Worm (Caenorhabditis elegans) whole organism, late embryonic: ENCODE results near the gene tag-120.

Experiments used
- C08G9.2 ChIP-seq: sonication (generic microtip); optimal IDR thresholded peaks from 2 replicates; lab custom pipeline; 2016; ENCODE audit warnings: mild to moderate bottlenecking, missing genetic modification characterization, moderate library complexity, missing compliant biosample characterization
- C38D4.7 ChIP-seq: fragments of 200-800 bp; sonication (Bioruptor generic); optimal IDR thresholded peaks from 2 replicates; lab custom pipeline; 2018; ENCODE audit warnings: mild to moderate bottlenecking, missing genetic modification characterization, moderate library complexity, missing compliant biosample characterization
- F13H6.1 ChIP-seq: sonication (generic microtip); optimal IDR thresholded peaks from 2 replicates; lab custom pipeline; 2016; ENCODE audit warnings: missing genetic modification characterization, missing compliant biosample characterization
- K09A11.1 ChIP-seq: sonication (generic microtip); optimal IDR thresholded peaks from 2 replicates; lab custom pipeline; 2017; ENCODE audit warnings: antibody characterized with exemption, mild to moderate bottlenecking, missing genetic modification characterization, missing compliant biosample characterization; ENCODE audit not compliant: insufficient read depth
- Y22D7AL.16 ChIP-seq: sonication (generic microtip); optimal IDR thresholded peaks from 2 replicates; lab custom pipeline; 2016; ENCODE audit warnings: missing genetic modification characterization, missing compliant biosample characterization
- ahr-1 ChIP-seq: sonication (generic microtip); optimal IDR thresholded peaks from 2 replicates; lab custom pipeline; 2016; ENCODE audit warnings: missing genetic modification characterization, missing compliant biosample characterization
- ceh-14 ChIP-seq: sonication (generic microtip); optimal IDR thresholded peaks from 2 replicates; lab custom pipeline; 2016; ENCODE audit warnings: missing genotype, missing genetic modification characterization, missing compliant biosample characterization
- ceh-19 ChIP-seq: fragments of 200-800 bp; sonication (Bioruptor generic); optimal IDR thresholded peaks from 2 replicates; lab custom pipeline; 2018; ENCODE audit warnings: mild to moderate bottlenecking, missing genetic modification characterization, missing compliant biosample characterization
- ceh-24 ChIP-seq: sonication (generic microtip); optimal IDR thresholded peaks from 2 replicates; lab custom pipeline; 2016; ENCODE audit warnings: mild to moderate bottlenecking, missing genetic modification characterization, missing compliant biosample characterization
- ceh-30 ChIP-seq: fragments of 150-350 bp; optimal IDR thresholded peaks from 2 replicates; lab custom pipeline; 2014; ENCODE audit warnings: missing biosample characterization, missing genetic modification characterization
- ceh-31 ChIP-seq: sonication (generic microtip); optimal IDR thresholded peaks from 2 replicates; lab custom pipeline; 2016; ENCODE audit warnings: missing genetic modification characterization, missing compliant biosample characterization
- ceh-48 ChIP-seq: sonication (generic microtip); optimal IDR thresholded peaks from 2 replicates; lab custom pipeline; 2016; ENCODE audit warnings: missing genetic modification characterization, inconsistent platforms, missing compliant biosample characterization
- che-1 ChIP-seq: sonication (generic microtip); optimal IDR thresholded peaks from 2 replicates; lab custom pipeline; 2016; ENCODE audit warnings: mild to moderate bottlenecking, missing genetic modification characterization, missing compliant biosample characterization
- dmd-4 ChIP-seq: sonication (generic microtip); optimal IDR thresholded peaks from 2 replicates; lab custom pipeline; 2016; ENCODE audit warnings: borderline replicate concordance, missing genetic modification characterization, missing compliant biosample characterization
- dve-1 ChIP-seq: sonication (generic microtip); optimal IDR thresholded peaks from 2 replicates; lab custom pipeline; 2017; ENCODE audit warnings: antibody characterized with exemption, mild to moderate bottlenecking, missing genetic modification characterization, missing compliant biosample characterization
- elt-4 ChIP-seq: sonication (generic microtip); optimal IDR thresholded peaks from 2 replicates; lab custom pipeline; 2016; ENCODE audit warnings: missing genetic modification characterization, missing compliant biosample characterization
- eyg-1 ChIP-seq: sonication (generic microtip); optimal IDR thresholded peaks from 2 replicates; lab custom pipeline; 2016; ENCODE audit warnings: missing genotype, missing genetic modification characterization, missing compliant biosample characterization
- fax-1 ChIP-seq: sonication (generic microtip); optimal IDR thresholded peaks from 2 replicates; lab custom pipeline; 2016; ENCODE audit warnings: missing genotype, missing genetic modification characterization, missing compliant biosample characterization
- fkh-10 ChIP-seq: fragments of 150-350 bp; optimal IDR thresholded peaks from 2 replicates; lab custom pipeline; 2014; ENCODE audit warnings: missing biosample characterization, missing genetic modification reagents, missing genetic modification characterization
- gmeb-2 ChIP-seq: sonication (generic microtip); optimal IDR thresholded peaks from 2 replicates; lab custom pipeline; 2016; ENCODE audit warnings: missing genetic modification characterization, inconsistent platforms, missing compliant biosample characterization
- hlh-13 ChIP-seq: fragments of 200-800 bp; sonication (Bioruptor generic); optimal IDR thresholded peaks from 2 replicates; lab custom pipeline; 2018; ENCODE audit warnings: mild to moderate bottlenecking, missing genetic modification characterization, missing compliant biosample characterization
- hlh-15 ChIP-seq: sonication (generic microtip); optimal IDR thresholded peaks from 2 replicates; lab custom pipeline; 2016; ENCODE audit warnings: missing genetic modification characterization, missing compliant biosample characterization
- hlh-6 ChIP-seq: sonication (generic microtip); optimal IDR thresholded peaks from 2 replicates; lab custom pipeline; 2016; ENCODE audit warnings: missing genotype, missing genetic modification characterization, missing compliant biosample characterization
- hlh-8 ChIP-seq: sonication (generic microtip); optimal IDR thresholded peaks from 2 replicates; lab custom pipeline; 2016; ENCODE audit warnings: missing genotype, missing genetic modification characterization, missing compliant biosample characterization
- lim-6 ChIP-seq: sonication (generic microtip); optimal IDR thresholded peaks from 2 replicates; lab custom pipeline; 2016; ENCODE audit warnings: missing genetic modification characterization, missing compliant biosample characterization
- lin-11 ChIP-seq: fragments of 200-800 bp; sonication (Bioruptor generic); optimal IDR thresholded peaks from 2 replicates; lab custom pipeline; 2018; ENCODE audit warnings: mild to moderate bottlenecking, missing genetic modification characterization, missing compliant biosample characterization
- madf-2 ChIP-seq: sonication (generic microtip); optimal IDR thresholded peaks from 2 replicates; lab custom pipeline; 2017; ENCODE audit warnings: missing genetic modification characterization, missing compliant biosample characterization
- mec-3 ChIP-seq: sonication (generic microtip); optimal IDR thresholded peaks from 2 replicates; lab custom pipeline; 2016; ENCODE audit warnings: borderline replicate concordance, missing genetic modification characterization, missing compliant biosample characterization
- nfya-1 ChIP-seq: sonication (generic microtip); optimal IDR thresholded peaks from 2 replicates; lab custom pipeline; 2017; ENCODE audit warnings: missing genetic modification characterization, mild to moderate bottlenecking, missing compliant biosample characterization, antibody characterized with exemption, moderate library complexity
- nhr-11 ChIP-seq: fragments of 150-350 bp; optimal IDR thresholded peaks from 2 replicates; lab custom pipeline; 2014; ENCODE audit warnings: missing biosample characterization, missing genetic modification characterization
- nhr-232 ChIP-seq: sonication (generic microtip); optimal IDR thresholded peaks from 2 replicates; lab custom pipeline; 2016; ENCODE audit warnings: missing genetic modification characterization, missing compliant biosample characterization
- npax-4 ChIP-seq: sonication (generic microtip); optimal IDR thresholded peaks from 2 replicates; lab custom pipeline; 2016; ENCODE audit warnings: missing genetic modification characterization, missing compliant biosample characterization
- odd-2 ChIP-seq: sonication (generic microtip); optimal IDR thresholded peaks from 2 replicates; lab custom pipeline; 2017; ENCODE audit warnings: antibody characterized with exemption, mild to moderate bottlenecking, missing genetic modification characterization, missing compliant biosample characterization
- pat-9 ChIP-seq: fragments of 200-800 bp; sonication (Bioruptor generic); optimal IDR thresholded peaks from 2 replicates; lab custom pipeline; 2018; ENCODE audit warnings: mild to moderate bottlenecking, missing genetic modification characterization, moderate library complexity, missing compliant biosample characterization
- pha-2 ChIP-seq: sonication (generic microtip); optimal IDR thresholded peaks from 2 replicates; lab custom pipeline; 2017; ENCODE audit warnings: mild to moderate bottlenecking, missing genetic modification characterization, missing compliant biosample characterization
- pha-4 ChIP-seq: fragments of 150-350 bp; optimal IDR thresholded peaks from 2 replicates; lab custom pipeline; 2018; ENCODE audit warnings: missing biosample characterization, missing genetic modification reagents, missing genetic modification characterization
- pros-1 ChIP-seq: fragments of 150-350 bp; optimal IDR thresholded peaks from 2 replicates; lab custom pipeline; 2014; ENCODE audit warnings: missing biosample characterization, missing genetic modification reagents, missing genetic modification characterization
- sdc-2 ChIP-seq: sonication (generic microtip); optimal IDR thresholded peaks from 2 replicates; lab custom pipeline; 2016; ENCODE audit warnings: missing genotype, missing genetic modification characterization, missing compliant biosample characterization
- sox-2 ChIP-seq: fragments of 200-800 bp; sonication (Bioruptor generic); IDR thresholded peaks from 2 replicates; pipeline ENCODE4 v1.3.6; 2022; ENCODE audit warnings: missing genetic modification reagents, missing genetic modification characterization, missing compliant biosample characterization
- ttx-3 ChIP-seq: sonication (generic microtip); optimal IDR thresholded peaks from 2 replicates; lab custom pipeline; 2016; ENCODE audit warnings: missing genetic modification reagents, missing genetic modification characterization, missing compliant biosample characterization
- unc-55 ChIP-seq: sonication (generic microtip); optimal IDR thresholded peaks from 2 replicates; lab custom pipeline; 2017; ENCODE audit warnings: missing biosample characterization, missing genetic modification reagents, missing genetic modification characterization
- ztf-16 ChIP-seq: sonication (generic microtip); optimal IDR thresholded peaks from 2 replicates; lab custom pipeline; 2017; ENCODE audit warnings: missing genetic modification characterization, missing compliant biosample characterization

tag-120 gene

DNA sequence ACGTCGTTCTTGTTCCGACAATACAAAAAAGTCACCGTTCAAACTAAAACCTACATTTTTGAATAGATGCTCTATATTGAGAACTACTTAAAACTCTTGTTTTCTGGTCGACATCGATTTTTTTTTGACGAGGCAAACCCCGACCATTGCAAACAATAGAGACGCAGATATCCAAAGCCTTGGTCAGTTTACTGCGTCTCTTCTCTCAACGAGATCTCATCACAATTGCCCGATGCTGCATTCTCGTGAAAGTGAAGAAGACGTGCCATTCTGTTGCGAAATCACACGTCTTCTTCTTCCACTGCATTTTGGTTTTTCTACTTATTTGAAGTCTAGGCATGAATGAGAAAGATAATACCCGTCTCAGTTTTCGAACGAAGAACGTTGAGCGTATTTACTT, 5.2 kb downstream of the tag-120 start:
- TF ChIP-seq dmd-4 (tag; lab: Kevin White, UChicago) = no peak
- TF ChIP-seq odd-2 (tag; lab: Kevin White, UChicago) = no peak
- no peak for TF ChIP-seq hlh-8
- TF ChIP-seq madf-2 (tag; lab: Kevin White, UChicago) = no peak
- TF ChIP-seq dve-1 (tag; lab: Kevin White, UChicago) = no peak
- TF ChIP-seq pat-9 (tag; lab: Kevin White, UChicago) = no peak
- no peak for TF ChIP-seq gmeb-2 (tag; lab: Kevin White, UChicago)
- TF ChIP-seq fkh-10 (GFP tag; lab: Kevin White, UChicago) = no peak
- no peak for TF ChIP-seq nhr-232 (tag; lab: Kevin White, UChicago)
- no peak for TF ChIP-seq elt-4 (tag; lab: Kevin White, UChicago)
- peak; percentile 23 for TF ChIP-seq ceh-19 (GFP tag; lab: Kevin White, UChicago)
- TF ChIP-seq ceh-48 = peak; percentile 76
- TF ChIP-seq pros-1 (tag; lab: Kevin White, UChicago) = no peak
- TF ChIP-seq ceh-30 (tag; lab: Kevin White, UChicago) = no peak
- TF ChIP-seq ceh-31 (tag; lab: Kevin White, UChicago) = peak; percentile 65
- TF ChIP-seq lim-6 (tag; lab: Kevin White, UChicago) = no peak
- peak; percentile 43 for TF ChIP-seq nfya-1 (tag; lab: Kevin White, UChicago)
- peak; percentile 36 for TF ChIP-seq unc-55 (GFP tag; lab: Kevin White, UChicago)

DNA sequence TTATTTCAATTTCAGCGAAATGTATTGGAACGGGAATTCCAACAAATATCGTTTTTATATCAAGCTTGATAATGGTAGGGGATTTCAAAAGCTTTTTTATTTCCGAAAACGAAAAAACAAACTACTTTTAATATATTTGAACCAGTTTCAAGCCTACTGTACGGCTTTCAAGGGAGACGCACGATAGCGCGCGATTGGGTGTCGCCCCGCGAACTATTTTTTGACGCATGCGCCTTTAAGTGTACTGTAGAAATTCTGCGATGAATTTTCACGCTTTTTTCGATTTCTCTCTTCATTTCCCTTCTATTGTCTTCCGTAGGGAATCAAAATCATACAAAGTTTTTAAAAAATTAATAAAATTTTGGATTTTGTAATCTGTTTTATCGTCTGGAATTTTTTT, 6.1 kb downstream of the tag-120 start:
- TF ChIP-seq K09A11.1 (tag; lab: Kevin White, UChicago) (no peak), ceh-24 (tag; lab: Kevin White, UChicago) (no peak), pros-1 (tag; lab: Kevin White, UChicago) (no peak), C08G9.2 (tag; lab: Kevin White, UChicago) (no peak), hlh-13 (no peak), hlh-6 (no peak), nfya-1 (tag; lab: Kevin White, UChicago) (no peak), ztf-16 (tag; lab: Kevin White, UChicago) (no peak), gmeb-2 (tag; lab: Kevin White, UChicago) (no peak), ceh-31 (tag; lab: Kevin White, UChicago) (no peak), ttx-3 (tag; lab: Kevin White, UChicago) (no peak), pha-4 (no peak), Y22D7AL.16 (tag; lab: Kevin White, UChicago) (no peak), F13H6.1 (tag; lab: Kevin White, UChicago) (no peak), sox-2 (GFP tag; lab: Robert Waterston, UW) (no peak)

- TF ChIP-seq hlh-15 (no peak), npax-4 (tag; lab: Kevin White, UChicago) (no peak), pha-2 (tag; lab: Kevin White, UChicago) (no peak), sdc-2 (tag; lab: Kevin White, UChicago) (no peak), ceh-14 (tag; lab: Kevin White, UChicago) (no peak), eyg-1 (no peak), unc-55 (GFP tag; lab: Kevin White, UChicago) (no peak), fax-1 (tag; lab: Kevin White, UChicago) (no peak), Y22D7AL.16 (tag; lab: Kevin White, UChicago) (no peak), C38D4.7 (GFP tag; lab: Kevin White, UChicago) (no peak), mec-3 (tag; lab: Kevin White, UChicago) (no peak), che-1 (tag; lab: Kevin White, UChicago) (no peak), lin-11 (no peak), ahr-1 (tag; lab: Kevin White, UChicago) (no peak), hlh-13 (no peak), nhr-11 (tag; lab: Kevin White, UChicago) (no peak)
These were observed 6.9 kb downstream of the tag-120 start, which contains the start of gene xbx-6 for ce11 chrV:9702755-9703154. TSS of gene xbx-6 (plus strand) at chrV:9703055.
